Worm (Caenorhabditis elegans): ENCODE measurements around the gene srw-21.

- TF ChIP-seq ama-1 (optimal IDR thresholded peaks at IDR 0.05) (no peak), hmg-4 (GFP tag; optimal IDR thresholded peaks at IDR 0.05) (no peak), tbx-37 (GFP tag; conservative IDR thresholded peaks at IDR 0.05) (no peak), hmbx-1 (tag; optimal IDR thresholded peaks at IDR 0.05) (no peak), ets-7 (tag; optimal IDR thresholded peaks at IDR 0.05) (no peak), tbx-11 (GFP tag; IDR thresholded peaks at IDR 0.05) (no peak), flt-1 (GFP tag; IDR thresholded peaks at IDR 0.05) (no peak), aly-1 (tag; optimal IDR thresholded peaks at IDR 0.05) (no peak)
These were observed 5.8 kb downstream of the srw-21 start, which contains the start of gene srh-218 for ce11 chrV:15493680-15494079.
